Worm (Caenorhabditis elegans) whole organism, L4 larva: Measurements from ENCODE around the gene cyp-25A3.

Source experiments
- F26F4.8 ChIP-seq: fragments of 200-800 bp; sonication (Bioruptor generic); conservative IDR thresholded peaks from 2 replicates; pipeline ENCODE4 v1.3.6; 2022; ENCODE audit warnings: missing genetic modification characterization, missing compliant biosample characterization
- F37D6.2 ChIP-seq: sonication (generic microtip); optimal IDR thresholded peaks from 2 replicates; lab custom pipeline; 2016; ENCODE audit warnings: mild to moderate bottlenecking, missing genetic modification characterization, missing compliant biosample characterization
- F49E8.2 ChIP-seq: sonication (generic microtip); optimal IDR thresholded peaks from 2 replicates; lab custom pipeline; 2016; ENCODE audit warnings: missing compliant biosample characterization, mild to moderate bottlenecking, missing genetic modification characterization, borderline replicate concordance
- T20F7.1 ChIP-seq: fragments of 200-800 bp; sonication (Bioruptor generic); optimal IDR thresholded peaks from 2 replicates; lab custom pipeline; 2018; ENCODE audit warnings: mild to moderate bottlenecking, missing genetic modification characterization, missing compliant biosample characterization
- ama-1 ChIP-seq: fragments of 150-350 bp; optimal IDR thresholded peaks from 2 replicates; lab custom pipeline; 2014; ENCODE audit warnings: inconsistent platforms, mixed read lengths
- ceh-28 ChIP-seq: fragments of 150-350 bp; optimal IDR thresholded peaks from 2 replicates; lab custom pipeline; 2014; ENCODE audit warnings: missing biosample characterization, missing genetic modification reagents, missing genetic modification characterization
- ceh-32 ChIP-seq: sonication (generic microtip); optimal IDR thresholded peaks from 2 replicates; lab custom pipeline; 2016; ENCODE audit warnings: mild to moderate bottlenecking, missing genetic modification characterization, missing compliant biosample characterization; ENCODE audit not compliant: poor library complexity
- ceh-44 ChIP-seq: fragments of 200-800 bp; sonication (Bioruptor generic); IDR thresholded peaks from 2 replicates; pipeline ENCODE4 v1.3.6; 2022; ENCODE audit warnings: missing genetic modification reagents, missing genetic modification characterization, missing compliant biosample characterization
- ceh-82 ChIP-seq: sonication (generic microtip); optimal IDR thresholded peaks from 2 replicates; lab custom pipeline; 2017; ENCODE audit warnings: missing biosample characterization, missing genetic modification characterization
- ces-1 ChIP-seq: fragments of 150-350 bp; sonication (generic microtip); optimal IDR thresholded peaks from 4 replicates; lab custom pipeline; 2014; ENCODE audit warnings: missing biosample characterization, missing genetic modification reagents, missing genetic modification characterization
- ctbp-1 ChIP-seq: fragments of 200-800 bp; sonication (Bioruptor generic); IDR thresholded peaks from 2 replicates; pipeline ENCODE4 v1.3.6; 2022; ENCODE audit warnings: missing genetic modification reagents, missing genetic modification characterization, missing compliant biosample characterization
- daf-16 ChIP-seq, 3 experiments: sonication (generic microtip); optimal IDR thresholded peaks; 2 replicates each; lab custom pipeline; 2016 to 2017; ENCODE audit warnings: missing genetic modification characterization in 3 of 3, missing genetic modification reagents in 3 of 3, mild to moderate bottlenecking in 2 of 3, missing compliant biosample characterization in 2 of 3, missing biosample characterization in 1 of 3, moderate library complexity in 1 of 3
- daf-8 ChIP-seq: fragments of 200-800 bp; sonication (Bioruptor generic); IDR thresholded peaks from 2 replicates; pipeline ENCODE4 v1.3.6; 2022; ENCODE audit warnings: missing genetic modification characterization, missing compliant biosample characterization
- dmd-6 ChIP-seq: fragments of 200-800 bp; sonication (Bioruptor generic); IDR thresholded peaks from 2 replicates; pipeline ENCODE4 v1.3.6; 2022; ENCODE audit warnings: missing genetic modification reagents, missing genetic modification characterization, missing compliant biosample characterization
- dmd-9 ChIP-seq: fragments of 200-800 bp; sonication (Bioruptor generic); IDR thresholded peaks from 2 replicates; pipeline ENCODE4 v1.3.6; 2022; ENCODE audit warnings: missing genetic modification reagents, missing genetic modification characterization, missing compliant biosample characterization
- duxl-1 ChIP-seq: sonication (generic microtip); optimal IDR thresholded peaks from 2 replicates; lab custom pipeline; 2016; ENCODE audit warnings: mild to moderate bottlenecking, missing genetic modification characterization, moderate library complexity, missing compliant biosample characterization; ENCODE audit not compliant: poor library complexity
- dve-1 ChIP-seq: sonication (generic microtip); optimal IDR thresholded peaks from 2 replicates; lab custom pipeline; 2017; ENCODE audit warnings: antibody characterized with exemption, mild to moderate bottlenecking, missing genetic modification characterization, missing compliant biosample characterization; ENCODE audit not compliant: insufficient read depth
- egl-27 ChIP-seq: sonication (generic microtip); optimal IDR thresholded peaks from 3 replicates; lab custom pipeline; 2017; ENCODE audit warnings: missing biosample characterization, missing genetic modification reagents, missing genetic modification characterization
- egl-43 ChIP-seq: fragments of 200-800 bp; sonication (Bioruptor generic); IDR thresholded peaks from 2 replicates; pipeline ENCODE4 v1.3.6; 2022; ENCODE audit warnings: missing genetic modification reagents, missing genetic modification characterization, missing compliant biosample characterization
- gei-8 ChIP-seq: fragments of 200-800 bp; sonication (Bioruptor generic); optimal IDR thresholded peaks from 2 replicates; lab custom pipeline; 2018; ENCODE audit warnings: mild to moderate bottlenecking, missing genetic modification characterization, missing compliant biosample characterization
- hlh-30 ChIP-seq: sonication (generic microtip); optimal IDR thresholded peaks from 2 replicates; lab custom pipeline; 2017; ENCODE audit warnings: antibody characterized with exemption, mild to moderate bottlenecking, missing genetic modification characterization, missing compliant biosample characterization; ENCODE audit not compliant: insufficient read depth
- hmg-1.1 ChIP-seq: fragments of 200-800 bp; sonication (Bioruptor generic); IDR thresholded peaks from 2 replicates; pipeline ENCODE4 v1.3.6; 2022; ENCODE audit warnings: missing genetic modification reagents, missing genetic modification characterization, missing compliant biosample characterization
- lin-13 ChIP-seq: fragments of 150-350 bp; optimal IDR thresholded peaks from 2 replicates; lab custom pipeline; 2014; ENCODE audit warnings: missing biosample characterization, missing genetic modification reagents, missing genetic modification characterization
- lin-29 ChIP-seq: fragments of 200-800 bp; sonication (Bioruptor generic); IDR thresholded peaks from 2 replicates; pipeline ENCODE4 v1.3.6; 2022; ENCODE audit warnings: missing genetic modification reagents, missing genetic modification characterization, missing compliant biosample characterization
- lir-3 ChIP-seq: sonication (generic microtip); optimal IDR thresholded peaks from 2 replicates; lab custom pipeline; 2016; ENCODE audit warnings: mild to moderate bottlenecking, missing genetic modification characterization, missing compliant biosample characterization
- lsy-2 ChIP-seq, 2 experiments: fragments of 150-350 bp in 1 of 2; sonication (generic microtip) in 1 of 2; optimal IDR thresholded peaks; 2 replicates each; lab custom pipeline; 2014 to 2017; ENCODE audit warnings: missing biosample characterization in 2 of 2, missing genetic modification characterization in 2 of 2
- madf-5 ChIP-seq, 2 experiments: fragments of 200-800 bp; sonication (Bioruptor generic); IDR thresholded peaks; 2 replicates each; pipeline ENCODE4 v1.3.6; 2022; ENCODE audit warnings: missing compliant biosample characterization in 2 of 2, missing genetic modification characterization in 2 of 2
- madf-9 ChIP-seq: fragments of 200-800 bp; sonication (Bioruptor generic); conservative IDR thresholded peaks from 2 replicates; pipeline ENCODE4 v1.3.6; 2022; ENCODE audit warnings: missing genetic modification reagents, missing genetic modification characterization, missing compliant biosample characterization
- mxl-3 ChIP-seq: fragments of 200-800 bp; sonication (Bioruptor generic); optimal IDR thresholded peaks from 2 replicates; lab custom pipeline; 2018; ENCODE audit warnings: mild to moderate bottlenecking, missing genetic modification characterization, missing compliant biosample characterization
- nhr-10 ChIP-seq: fragments of 150-350 bp; optimal IDR thresholded peaks from 2 replicates; lab custom pipeline; 2014; ENCODE audit warnings: missing biosample characterization, missing genetic modification characterization
- nhr-11 ChIP-seq: fragments of 150-350 bp; optimal IDR thresholded peaks from 2 replicates; lab custom pipeline; 2014; ENCODE audit warnings: missing biosample characterization, missing genetic modification characterization
- nhr-237 ChIP-seq: sonication (generic microtip); optimal IDR thresholded peaks from 2 replicates; lab custom pipeline; 2017; ENCODE audit warnings: missing biosample characterization, missing genetic modification characterization
- nhr-48 ChIP-seq: sonication (generic microtip); optimal IDR thresholded peaks from 2 replicates; lab custom pipeline; 2016; ENCODE audit warnings: mild to moderate bottlenecking, missing genetic modification characterization, missing compliant biosample characterization
- nhr-6 ChIP-seq: fragments of 150-350 bp; optimal IDR thresholded peaks from 2 replicates; lab custom pipeline; 2014; ENCODE audit warnings: missing biosample characterization, missing genetic modification characterization
- nhr-77 ChIP-seq: fragments of 150-350 bp; optimal IDR thresholded peaks from 2 replicates; lab custom pipeline; 2014; ENCODE audit warnings: missing biosample characterization, missing genetic modification characterization
- rbr-2 ChIP-seq: sonication (generic microtip); optimal IDR thresholded peaks from 2 replicates; lab custom pipeline; 2016; ENCODE audit warnings: missing genotype, missing genetic modification characterization, missing compliant biosample characterization
- saeg-2 ChIP-seq: fragments of 200-800 bp; sonication (Bioruptor generic); IDR thresholded peaks from 2 replicates; pipeline ENCODE4 v1.3.6; 2022; ENCODE audit warnings: missing genetic modification reagents, missing genetic modification characterization, missing compliant biosample characterization
- sdz-12 ChIP-seq: fragments of 200-800 bp; sonication (Bioruptor generic); optimal IDR thresholded peaks from 2 replicates; lab custom pipeline; 2018; ENCODE audit warnings: mild to moderate bottlenecking, missing genetic modification characterization, missing compliant biosample characterization
- skn-1 ChIP-seq: fragments of 150-350 bp; optimal IDR thresholded peaks from 2 replicates; lab custom pipeline; 2014; ENCODE audit warnings: missing biosample characterization, missing genetic modification characterization
- snpc-1.2 ChIP-seq: fragments of 200-800 bp; sonication (Bioruptor generic); IDR thresholded peaks from 2 replicates; pipeline ENCODE4 v1.3.6; 2022; ENCODE audit warnings: missing genetic modification reagents, missing genetic modification characterization, missing compliant biosample characterization
- snpc-4 ChIP-seq: fragments of 150-350 bp; optimal IDR thresholded peaks from 2 replicates; lab custom pipeline; 2014; ENCODE audit warnings: missing biosample characterization, missing genetic modification characterization
- spr-1 ChIP-seq: sonication (generic microtip); optimal IDR thresholded peaks from 2 replicates; lab custom pipeline; 2016; ENCODE audit warnings: mild to moderate bottlenecking, missing genetic modification characterization, missing compliant biosample characterization
- spr-3 ChIP-seq: fragments of 200-800 bp; sonication (Bioruptor generic); optimal IDR thresholded peaks from 2 replicates; lab custom pipeline; 2018; ENCODE audit warnings: mild to moderate bottlenecking, missing genetic modification characterization, missing compliant biosample characterization
- tag-97 ChIP-seq: fragments of 200-800 bp; sonication (Bioruptor generic); IDR thresholded peaks from 2 replicates; pipeline ENCODE4 v1.3.6; 2022; ENCODE audit warnings: missing genetic modification characterization, missing compliant biosample characterization
- unc-130 ChIP-seq: sonication (generic microtip); optimal IDR thresholded peaks from 2 replicates; lab custom pipeline; 2016; ENCODE audit warnings: missing genetic modification reagents, missing genetic modification characterization, missing compliant biosample characterization
- unc-39 ChIP-seq: sonication (generic microtip); optimal IDR thresholded peaks from 2 replicates; lab custom pipeline; 2017; ENCODE audit warnings: missing biosample characterization, missing genetic modification characterization
- unc-62 ChIP-seq, 3 experiments: fragments of 150-350 bp in 1 of 3; sonication (generic microtip); optimal IDR thresholded peaks in 2 of 3; peaks in 1 of 3; 1 replicate in 1 of 3; 2 replicates in 2 of 3; lab custom pipeline; 2014 to 2017; ENCODE audit warnings: missing biosample characterization in 3 of 3, missing genetic modification characterization in 3 of 3, missing genetic modification reagents in 3 of 3, missing genotype in 1 of 3
- vab-7 ChIP-seq: fragments of 200-800 bp; sonication (Bioruptor generic); IDR thresholded peaks from 2 replicates; pipeline ENCODE4 v1.3.6; 2022; ENCODE audit warnings: missing genetic modification reagents, missing genetic modification characterization, missing compliant biosample characterization
- ztf-11 ChIP-seq: fragments of 150-350 bp; optimal IDR thresholded peaks from 2 replicates; lab custom pipeline; 2014; ENCODE audit warnings: missing biosample characterization, missing genetic modification characterization
- ztf-7 ChIP-seq: fragments of 150-350 bp; optimal IDR thresholded peaks from 2 replicates; lab custom pipeline; 2014; ENCODE audit warnings: missing biosample characterization, missing genetic modification characterization

The cyp-25A3 gene

DNA sequence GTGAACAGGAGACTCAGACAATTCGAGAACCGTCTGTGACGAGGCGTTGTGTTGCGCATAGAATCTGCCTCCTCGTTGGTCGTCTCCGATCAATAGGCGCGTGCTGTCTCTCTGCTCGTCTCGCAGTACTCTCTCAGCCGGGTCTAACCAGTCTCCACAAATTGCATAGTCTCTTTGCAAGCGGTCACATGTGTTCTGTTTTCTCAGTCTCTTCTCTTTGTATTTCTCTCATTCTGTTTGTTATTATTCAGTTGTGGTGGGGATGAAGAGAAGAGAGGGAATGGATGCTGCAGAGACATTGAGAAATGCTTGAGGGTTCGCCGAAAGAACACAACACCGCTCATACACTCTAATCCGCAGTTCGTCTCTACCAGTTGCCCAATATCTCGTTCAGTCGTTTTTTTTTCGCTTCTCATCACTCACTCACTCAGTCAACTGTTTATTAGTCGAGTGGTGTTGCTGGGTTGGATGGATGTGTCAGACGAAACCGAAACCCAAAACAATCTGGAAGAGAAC lies 38.1 kb downstream of the cyp-25A3 start (continued):
- TF ChIP-seq gei-8 (peak; percentile 19), snpc-4 (tag; lab: Kevin White, UChicago) (no peak), F49E8.2 (tag; lab: Kevin White, UChicago) (no peak), lin-13 (GFP tag; lab: Kevin White, UChicago) (peak; percentile 81), duxl-1 (tag; lab: Kevin White, UChicago) (peak; percentile 64), egl-43 (GFP tag; lab: Robert Waterston, UW) (peak; percentile 91), ceh-28 (peak; percentile 90), madf-9 (GFP tag; lab: Robert Waterston, UW) (peak; percentile 53; the same call in 1 of the 2 replicates), nhr-77 (tag; lab: Kevin White, UChicago) (peak; percentile 93), snpc-1.2 (GFP tag; lab: Robert Waterston, UW) (no peak), hmg-1.1 (peak; percentile 94), nhr-48 (tag; lab: Kevin White, UChicago) (peak; percentile 93), ztf-11 (tag; lab: Kevin White, UChicago) (no peak), mxl-3 (GFP tag; lab: Kevin White, UChicago) (peak; percentile 94), F26F4.8 (GFP tag; lab: Robert Waterston, UW) (no peak), saeg-2 (GFP tag; lab: Robert Waterston, UW) (peak; percentile 82; the same call in 1 of the 2 replicates), ctbp-1 (GFP tag; lab: Robert Waterston, UW) (peak; percentile 96), tag-97 (no peak), madf-5 (GFP tag; IDR thresholded peaks at IDR 0.05; lab: Robert Waterston, UW) (no peak), dmd-6 (peak; percentile 91), ces-1 (GFP tag; lab: Kevin White, UChicago) (peak; percentile 50), F37D6.2 (peak; percentile 89), unc-62 (GFP tag; optimal IDR thresholded peaks at IDR 0.05 in 1 of 2; lab: Kevin White, UChicago) (peak in 1 of 2 experiments; percentile 99), unc-62 (tag; optimal IDR thresholded peaks at IDR 0.05; lab: Kevin White, UChicago) (no peak), unc-130 (GFP tag; lab: Kevin White, UChicago) (peak; percentile 49), vab-7 (GFP tag; lab: Robert Waterston, UW) (peak; percentile 65), ztf-7 (tag; lab: Kevin White, UChicago) (peak; percentile 81), ama-1 (lab: Kevin White, UChicago) (peak; percentile 74), daf-16 (GFP tag; optimal IDR thresholded peaks at IDR 0.05; lab: Kevin White, UChicago) (peak; percentile 2 to 97), daf-16 (tag; optimal IDR thresholded peaks at IDR 0.05; lab: Kevin White, UChicago) (peak; percentile 98), ceh-44 (GFP tag; lab: Robert Waterston, UW) (no peak), lir-3 (tag; lab: Kevin White, UChicago) (no peak), dmd-9 (GFP tag; lab: Robert Waterston, UW) (no peak), dve-1 (tag; lab: Kevin White, UChicago) (peak; percentile 98), ceh-32 (tag; lab: Kevin White, UChicago) (peak; percentile 50), skn-1 (tag; lab: Kevin White, UChicago) (peak; percentile 26), spr-1 (tag; lab: Kevin White, UChicago) (peak; percentile 86), nhr-11 (peak; percentile 97), spr-3 (GFP tag; lab: Kevin White, UChicago) (peak; percentile 59), rbr-2 (tag; lab: Kevin White, UChicago) (peak; percentile 97), nhr-6 (tag; lab: Kevin White, UChicago) (peak; percentile 94), egl-27 (tag; lab: Kevin White, UChicago) (peak; percentile 37), nhr-10 (tag; lab: Kevin White, UChicago) (peak; percentile 96), daf-8 (GFP tag; lab: Robert Waterston, UW) (no peak), hlh-30 (tag; lab: Kevin White, UChicago) (peak; percentile 100), lin-29 (GFP tag; lab: Robert Waterston, UW) (0 out of 2 replicates have a peak, but pooled peaks have one; percentile 30), sdz-12 (GFP tag; lab: Kevin White, UChicago) (peak; percentile 61), T20F7.1 (GFP tag; lab: Kevin White, UChicago) (peak; percentile 73), ceh-82 (no peak), lsy-2 (tag; optimal IDR thresholded peaks at IDR 0.05; lab: Kevin White, UChicago) (peak; percentile 90 to 95), nhr-237 (tag; lab: Kevin White, UChicago) (no peak), unc-39 (tag; lab: Kevin White, UChicago) (peak; percentile 4)
